Worm (Caenorhabditis elegans) whole organism, L1 larva: ENCODE results near the gene F59E12.17.
A peak's percentile ranks its signal among the peaks of the same experiment; 100 is the strongest.

Experiments used
- C04F5.9 ChIP-seq: sonication (generic microtip); optimal IDR thresholded peaks from 2 replicates; lab custom pipeline; 2016; ENCODE audit warnings: missing genetic modification characterization, missing compliant biosample characterization
- C34B4.2 ChIP-seq: sonication (generic microtip); optimal IDR thresholded peaks from 2 replicates; lab custom pipeline; 2017; ENCODE audit warnings: mild to moderate bottlenecking, missing genetic modification characterization, missing compliant biosample characterization
- F16B12.6 ChIP-seq: fragments of 150-350 bp; optimal IDR thresholded peaks from 2 replicates; lab custom pipeline; 2014; ENCODE audit warnings: missing biosample characterization, missing genetic modification characterization
- Y116A8C.19 ChIP-seq: sonication (generic microtip); optimal IDR thresholded peaks from 2 replicates; lab custom pipeline; 2016; ENCODE audit warnings: missing compliant biosample characterization, missing genetic modification characterization, borderline replicate concordance
- aly-2 ChIP-seq: fragments of 150-350 bp; optimal IDR thresholded peaks from 2 replicates; lab custom pipeline; 2014; ENCODE audit warnings: missing biosample characterization, missing genetic modification characterization
- blmp-1 ChIP-seq: fragments of 150-350 bp; optimal IDR thresholded peaks from 2 replicates; lab custom pipeline; 2014; ENCODE audit warnings: missing biosample characterization, missing genetic modification characterization
- ceh-63 ChIP-seq: fragments of 200-800 bp; sonication (Bioruptor generic); optimal IDR thresholded peaks from 2 replicates; lab custom pipeline; 2018; ENCODE audit warnings: mild to moderate bottlenecking, missing genetic modification characterization, missing compliant biosample characterization
- ces-1 ChIP-seq: fragments of 150-350 bp; optimal IDR thresholded peaks from 2 replicates; lab custom pipeline; 2014; ENCODE audit warnings: missing biosample characterization, missing genetic modification reagents, missing genetic modification characterization
- dsc-1 ChIP-seq: sonication (generic microtip); optimal IDR thresholded peaks from 2 replicates; lab custom pipeline; 2016; ENCODE audit warnings: mild to moderate bottlenecking, missing genetic modification characterization, missing compliant biosample characterization
- efl-1 ChIP-seq, 4 experiments: fragments of 150-350 bp; optimal IDR thresholded peaks in 3 of 4; peaks in 1 of 4; 1 replicate in 1 of 4; 2 replicates in 3 of 4; lab custom pipeline; 2014; ENCODE audit warnings: missing biosample characterization in 2 of 4, missing genetic modification characterization in 2 of 4, missing genetic modification reagents in 2 of 4
- efl-3 ChIP-seq: fragments of 200-800 bp; sonication (Bioruptor generic); optimal IDR thresholded peaks from 2 replicates; lab custom pipeline; 2018; ENCODE audit warnings: mild to moderate bottlenecking, missing genetic modification characterization, missing compliant biosample characterization
- egl-13 ChIP-seq: sonication (generic microtip); optimal IDR thresholded peaks from 2 replicates; lab custom pipeline; 2016; ENCODE audit warnings: missing genotype, missing genetic modification reagents, missing genetic modification characterization, missing compliant biosample characterization
- egl-27 ChIP-seq, 2 experiments: fragments of 150-350 bp in 1 of 2; sonication (generic microtip); optimal IDR thresholded peaks; 3 replicates each; lab custom pipeline; 2017 to 2018; ENCODE audit warnings: missing biosample characterization in 2 of 2, missing genetic modification characterization in 2 of 2, missing genetic modification reagents in 2 of 2
- elt-2 ChIP-seq: sonication (generic microtip); optimal IDR thresholded peaks from 2 replicates; lab custom pipeline; 2016; ENCODE audit warnings: missing genetic modification characterization, mild to moderate bottlenecking, inconsistent platforms, missing compliant biosample characterization, missing genetic modification reagents
- elt-3 ChIP-seq, 6 experiments: fragments of 150-350 bp in 1 of 6; sonication (generic microtip); optimal IDR thresholded peaks; 2 replicates each; lab custom pipeline; 2017 to 2018; ENCODE audit warnings: missing biosample characterization in 6 of 6, missing genetic modification characterization in 6 of 6, inconsistent platforms in 1 of 6
- fkh-4 ChIP-seq: sonication (generic microtip); optimal IDR thresholded peaks from 2 replicates; lab custom pipeline; 2016; ENCODE audit warnings: missing compliant biosample characterization, missing genetic modification characterization, borderline replicate concordance
- fkh-8 ChIP-seq: sonication (generic microtip); optimal IDR thresholded peaks from 2 replicates; lab custom pipeline; 2016; ENCODE audit warnings: mild to moderate bottlenecking, missing genetic modification characterization, missing compliant biosample characterization
- fos-1 ChIP-seq: fragments of 150-350 bp; optimal IDR thresholded peaks from 2 replicates; lab custom pipeline; 2014; ENCODE audit warnings: missing biosample characterization, missing genetic modification characterization
- hlh-17 ChIP-seq: fragments of 200-800 bp; sonication (Bioruptor generic); optimal IDR thresholded peaks from 2 replicates; lab custom pipeline; 2018; ENCODE audit warnings: missing genetic modification characterization, mild to moderate bottlenecking, missing compliant biosample characterization, moderate library complexity, borderline replicate concordance
- hlh-4 ChIP-seq: sonication (generic microtip); optimal IDR thresholded peaks from 2 replicates; lab custom pipeline; 2016; ENCODE audit warnings: mild to moderate bottlenecking, missing genetic modification characterization, missing compliant biosample characterization
- irx-1 ChIP-seq: sonication (generic microtip); optimal IDR thresholded peaks from 2 replicates; lab custom pipeline; 2016; ENCODE audit warnings: missing genetic modification characterization, missing compliant biosample characterization
- lin-13 ChIP-seq: fragments of 150-350 bp; optimal IDR thresholded peaks from 2 replicates; lab custom pipeline; 2014; ENCODE audit warnings: missing biosample characterization, missing genetic modification reagents, missing genetic modification characterization
- lin-14 ChIP-seq: fragments of 200-800 bp; sonication (Bioruptor generic); optimal IDR thresholded peaks from 2 replicates; lab custom pipeline; 2018; ENCODE audit warnings: mild to moderate bottlenecking, missing genetic modification characterization, moderate library complexity, missing compliant biosample characterization
- lin-15B ChIP-seq: fragments of 150-350 bp; sonication (generic microtip); optimal IDR thresholded peaks from 3 replicates; lab custom pipeline; 2014; ENCODE audit warnings: missing biosample characterization, missing genetic modification characterization
- lin-35 ChIP-seq, 2 experiments: fragments of 150-350 bp; optimal IDR thresholded peaks; 2 replicates each; lab custom pipeline; 2014; ENCODE audit warnings: missing biosample characterization in 2 of 2, missing genetic modification characterization in 2 of 2, missing genetic modification reagents in 2 of 2
- lsy-2 ChIP-seq, 2 experiments: fragments of 150-350 bp; optimal IDR thresholded peaks; 2 replicates each; lab custom pipeline; 2014; ENCODE audit warnings: missing biosample characterization in 2 of 2, missing genetic modification characterization in 2 of 2
- mab-9 ChIP-seq: fragments of 200-800 bp; sonication (Bioruptor generic); IDR thresholded peaks from 2 replicates; pipeline ENCODE4 v1.3.6; 2022; ENCODE audit warnings: missing genetic modification reagents, missing genetic modification characterization, missing compliant biosample characterization
- mdl-1 ChIP-seq, 2 experiments: fragments of 150-350 bp; optimal IDR thresholded peaks; 2 replicates each; lab custom pipeline; 2014 to 2017; ENCODE audit warnings: missing biosample characterization in 2 of 2, missing genetic modification characterization in 2 of 2, inconsistent platforms in 1 of 2
- mef-2 ChIP-seq: fragments of 150-350 bp; optimal IDR thresholded peaks from 2 replicates; lab custom pipeline; 2014; ENCODE audit warnings: missing biosample characterization, missing genetic modification characterization
- nhr-19 ChIP-seq: fragments of 200-800 bp; sonication (Bioruptor generic); conservative IDR thresholded peaks from 2 replicates; pipeline ENCODE4 v1.3.6; 2022; ENCODE audit warnings: missing genetic modification characterization, missing compliant biosample characterization
- nhr-20 ChIP-seq: sonication (generic microtip); optimal IDR thresholded peaks from 2 replicates; lab custom pipeline; 2016; ENCODE audit warnings: mild to moderate bottlenecking, missing genetic modification characterization, missing compliant biosample characterization
- nhr-237 ChIP-seq: fragments of 150-350 bp; optimal IDR thresholded peaks from 2 replicates; lab custom pipeline; 2014; ENCODE audit warnings: missing biosample characterization, missing genetic modification characterization
- nhr-47 ChIP-seq: sonication (generic microtip); optimal IDR thresholded peaks from 2 replicates; lab custom pipeline; 2016; ENCODE audit warnings: mild to moderate bottlenecking, missing genetic modification characterization, moderate library complexity, missing compliant biosample characterization
- nhr-71 ChIP-seq: sonication (generic microtip); optimal IDR thresholded peaks from 2 replicates; lab custom pipeline; 2016; ENCODE audit warnings: mild to moderate bottlenecking, missing genetic modification characterization, moderate library complexity, missing compliant biosample characterization
- nhr-76 ChIP-seq: sonication (generic microtip); optimal IDR thresholded peaks from 2 replicates; lab custom pipeline; 2017; ENCODE audit warnings: missing biosample characterization, missing genetic modification characterization
- nhr-84 ChIP-seq: sonication (generic microtip); optimal IDR thresholded peaks from 2 replicates; lab custom pipeline; 2017; ENCODE audit warnings: missing biosample characterization, missing genetic modification characterization
- pax-3 ChIP-seq: fragments of 200-800 bp; sonication (Bioruptor generic); optimal IDR thresholded peaks from 2 replicates; lab custom pipeline; 2018; ENCODE audit warnings: mild to moderate bottlenecking, missing genetic modification characterization, moderate library complexity, missing compliant biosample characterization
- pqm-1 ChIP-seq: sonication (generic microtip); optimal IDR thresholded peaks from 3 replicates; lab custom pipeline; 2017; ENCODE audit warnings: missing biosample characterization, missing genetic modification characterization
- rnt-1 ChIP-seq: sonication (generic microtip); optimal IDR thresholded peaks from 2 replicates; lab custom pipeline; 2016; ENCODE audit warnings: mild to moderate bottlenecking, missing genetic modification characterization, moderate library complexity, missing compliant biosample characterization
- skn-1 ChIP-seq: fragments of 150-350 bp; optimal IDR thresholded peaks from 2 replicates; lab custom pipeline; 2014; ENCODE audit warnings: missing biosample characterization, missing genetic modification characterization
- snu-23 ChIP-seq: sonication (generic microtip); optimal IDR thresholded peaks from 2 replicates; lab custom pipeline; 2016; ENCODE audit warnings: missing genetic modification characterization, missing compliant biosample characterization
- sup-37 ChIP-seq: fragments of 200-800 bp; sonication (Bioruptor generic); optimal IDR thresholded peaks from 2 replicates; lab custom pipeline; 2018; ENCODE audit warnings: mild to moderate bottlenecking, missing genetic modification characterization, missing compliant biosample characterization
- tbx-2 ChIP-seq: sonication (generic microtip); optimal IDR thresholded peaks from 2 replicates; lab custom pipeline; 2016; ENCODE audit warnings: missing genetic modification characterization, missing compliant biosample characterization
- tlp-1 ChIP-seq: fragments of 150-350 bp; optimal IDR thresholded peaks from 2 replicates; lab custom pipeline; 2014; ENCODE audit warnings: missing biosample characterization, missing genetic modification characterization
- vab-15 ChIP-seq: sonication (generic microtip); optimal IDR thresholded peaks from 2 replicates; lab custom pipeline; 2017; ENCODE audit warnings: missing genotype, mild to moderate bottlenecking, missing genetic modification characterization, missing compliant biosample characterization
- xbp-1 ChIP-seq: sonication (generic microtip); optimal IDR thresholded peaks from 2 replicates; lab custom pipeline; 2016; ENCODE audit warnings: missing genetic modification characterization, missing compliant biosample characterization
- zip-4 ChIP-seq: fragments of 200-800 bp; sonication (Bioruptor generic); optimal IDR thresholded peaks from 2 replicates; lab custom pipeline; 2018; ENCODE audit warnings: mild to moderate bottlenecking, missing genetic modification characterization, moderate library complexity, missing compliant biosample characterization
- ztf-11 ChIP-seq, 2 experiments: sonication (generic microtip); optimal IDR thresholded peaks; 2 replicates each; lab custom pipeline; 2016 to 2017; ENCODE audit warnings: missing genetic modification characterization in 2 of 2, missing biosample characterization in 1 of 2, missing compliant biosample characterization in 1 of 2
- ztf-4 ChIP-seq: fragments of 150-350 bp; optimal IDR thresholded peaks from 2 replicates; lab custom pipeline; 2014; ENCODE audit warnings: missing biosample characterization, missing genetic modification characterization

Gene F59E12.17

DNA sequence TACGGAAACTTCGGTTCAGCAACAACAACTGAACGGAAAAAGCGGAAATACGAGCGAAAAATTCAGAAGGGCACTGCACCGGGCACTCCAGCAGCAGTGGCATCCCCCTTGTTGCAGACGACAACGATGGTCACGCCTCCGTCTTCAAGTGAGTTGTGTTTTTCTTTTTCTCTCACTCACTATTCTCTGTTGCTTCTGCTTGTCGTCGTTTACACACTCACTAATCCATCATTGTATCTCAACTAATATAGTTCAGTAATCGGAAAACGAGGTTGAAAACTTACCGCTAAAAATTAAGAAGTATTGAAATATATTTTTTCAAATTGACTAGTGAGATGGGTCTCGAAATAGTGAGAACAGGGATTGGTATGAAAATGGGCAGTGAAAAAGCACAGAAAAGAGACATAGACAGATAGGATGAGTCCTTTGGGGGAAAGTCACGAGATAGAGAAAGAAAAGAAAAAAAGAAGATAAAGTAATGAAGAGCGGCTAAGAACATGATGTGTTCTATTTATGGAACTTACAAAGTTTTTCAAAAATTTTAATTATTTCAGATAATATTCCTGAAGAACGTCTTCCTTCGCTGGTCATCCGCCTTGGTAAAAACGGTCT is 14.0 kb upstream of the F59E12.17 start:
- TF ChIP-seq nhr-237 (tag; lab: Kevin White, UChicago), result no peak
- TF ChIP-seq egl-13 (tag; lab: Kevin White, UChicago), result no peak
- TF ChIP-seq elt-3 (tag; optimal IDR thresholded peaks at IDR 0.05; lab: Kevin White, UChicago), result peak in 1 of 6 experiments; percentile 31
- TF ChIP-seq nhr-71, result peak; percentile 43
- TF ChIP-seq snu-23 (GFP tag; lab: Kevin White, UChicago), result peak; percentile 41
- TF ChIP-seq xbp-1 (tag; lab: Kevin White, UChicago), result peak; percentile 2
- TF ChIP-seq lin-35 (GFP tag; optimal IDR thresholded peaks at IDR 0.05; lab: Kevin White, UChicago), result peak in 1 of 2 experiments; percentile 6
- TF ChIP-seq dsc-1 (tag; lab: Kevin White, UChicago), result no peak
- peak; percentile 48 for TF ChIP-seq mef-2 (tag; lab: Kevin White, UChicago)
- TF ChIP-seq nhr-47 (tag; lab: Kevin White, UChicago), result peak; percentile 24
- no peak for TF ChIP-seq efl-3
- TF ChIP-seq pqm-1 (tag; lab: Kevin White, UChicago), result no peak
- peak; percentile 20 to 29 for TF ChIP-seq lsy-2 (tag; optimal IDR thresholded peaks at IDR 0.05; lab: Kevin White, UChicago)
- TF ChIP-seq fkh-8 (tag; lab: Kevin White, UChicago), result no peak
- TF ChIP-seq mdl-1 (tag; optimal IDR thresholded peaks at IDR 0.05; lab: Kevin White, UChicago), result no peak
- TF ChIP-seq blmp-1 (tag; lab: Kevin White, UChicago), result peak; percentile 59
- TF ChIP-seq lin-14 (GFP tag; lab: Kevin White, UChicago), result peak; percentile 55
- TF ChIP-seq nhr-20, result peak; percentile 0
- TF ChIP-seq, all 84 proteins: peak for 11

DNA sequence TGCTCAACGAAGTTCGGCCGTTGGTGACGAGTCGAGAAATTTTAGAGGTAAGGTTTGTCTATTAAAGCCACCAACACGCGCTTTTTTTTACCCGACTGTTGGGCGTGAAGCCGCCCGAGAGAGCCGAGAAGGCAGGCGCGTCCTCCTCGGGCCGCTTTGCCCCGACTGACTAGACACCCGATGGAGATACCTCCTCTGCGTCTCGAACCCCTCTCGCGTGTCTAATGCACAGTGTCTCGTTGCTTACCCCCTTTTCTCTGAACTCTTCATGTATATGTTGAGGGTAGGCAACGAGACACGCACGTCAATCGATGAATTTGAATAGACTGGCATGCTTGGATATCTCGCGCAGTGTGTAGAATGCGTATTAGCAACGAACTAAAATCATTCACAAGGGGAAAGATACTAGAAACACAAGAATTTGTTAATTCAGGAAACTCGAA is 12.5 kb upstream of the F59E12.17 start:
- TF ChIP-seq ztf-11 (tag; optimal IDR thresholded peaks at IDR 0.05; lab: Kevin White, UChicago) (peak in 1 of 2 experiments; percentile 77), lin-13 (GFP tag; lab: Kevin White, UChicago) (peak; percentile 73), ces-1 (GFP tag; lab: Kevin White, UChicago) (peak; percentile 67), irx-1 (tag; lab: Kevin White, UChicago) (peak; percentile 23), aly-2 (tag; lab: Kevin White, UChicago) (peak; percentile 66), nhr-84 (peak; percentile 66), C04F5.9 (no peak), hlh-17 (no peak), ztf-4 (tag; lab: Kevin White, UChicago) (peak; percentile 98), fkh-4 (tag; lab: Kevin White, UChicago) (peak; percentile 26), elt-2 (tag; lab: Kevin White, UChicago) (peak; percentile 80), efl-1 (optimal IDR thresholded peaks at IDR 0.05; lab: Kevin White, UChicago) (peak; percentile 74 to 76), efl-1 (GFP tag; optimal IDR thresholded peaks at IDR 0.05 in 1 of 2; lab: Kevin White, UChicago) (peak; percentile 54 to 93), tbx-2 (tag; lab: Kevin White, UChicago) (peak; percentile 81), nhr-76 (peak; percentile 36), zip-4 (GFP tag; lab: Kevin White, UChicago) (peak; percentile 45), skn-1 (peak; percentile 60), nhr-47 (tag; lab: Kevin White, UChicago) (peak; percentile 85), hlh-4 (tag; lab: Kevin White, UChicago) (no peak), pax-3 (tag; lab: Kevin White, UChicago) (peak; percentile 86), fos-1 (peak; percentile 84), tlp-1 (tag; lab: Kevin White, UChicago) (no peak), vab-15 (tag; lab: Kevin White, UChicago) (no peak), ceh-63 (GFP tag; lab: Kevin White, UChicago) (no peak), mab-9 (GFP tag; lab: Robert Waterston, UW) (peak; percentile 71), rnt-1 (peak; percentile 79), efl-3 (no peak), sup-37 (GFP tag; lab: Kevin White, UChicago) (no peak), lin-15B (tag; lab: Kevin White, UChicago) (no peak), nhr-19 (GFP tag; lab: Robert Waterston, UW) (peak; percentile 84), egl-27 (tag; optimal IDR thresholded peaks at IDR 0.05; lab: Kevin White, UChicago) (peak in 1 of 2 experiments; percentile 2), Y116A8C.19 (tag; lab: Kevin White, UChicago) (no peak), egl-13 (tag; lab: Kevin White, UChicago) (peak; percentile 78), pqm-1 (tag; lab: Kevin White, UChicago) (peak; percentile 41), F16B12.6 (tag; lab: Kevin White, UChicago) (peak; percentile 31), C34B4.2 (tag; lab: Kevin White, UChicago) (no peak)
